Worm (Caenorhabditis elegans) whole organism, young adult: ENCODE measurements around the gene srbc-17.

Experiments
- F37B4.10 ChIP-seq: fragments of 200-800 bp; sonication (Bioruptor generic); IDR thresholded peaks from 2 replicates; pipeline ENCODE4 v1.3.6; 2022; ENCODE audit warnings: missing genetic modification characterization, missing compliant biosample characterization
- ceh-40 ChIP-seq: fragments of 200-800 bp; sonication (Bioruptor generic); IDR thresholded peaks from 2 replicates; pipeline ENCODE4 v1.3.6; 2022; ENCODE audit warnings: missing genetic modification characterization, missing compliant biosample characterization
- ceh-58 ChIP-seq: fragments of 200-800 bp; sonication (Bioruptor generic); IDR thresholded peaks from 2 replicates; pipeline ENCODE4 v1.3.6; 2022; ENCODE audit warnings: missing genetic modification characterization, missing compliant biosample characterization
- ceh-79 ChIP-seq: sonication (generic microtip); optimal IDR thresholded peaks from 2 replicates; lab custom pipeline; 2017; ENCODE audit warnings: mild to moderate bottlenecking, missing genetic modification characterization, missing compliant biosample characterization
- efl-1 ChIP-seq: fragments of 150-350 bp; optimal IDR thresholded peaks from 2 replicates; lab custom pipeline; 2014; ENCODE audit warnings: missing biosample characterization, missing genetic modification reagents, missing genetic modification characterization
- ekl-4 ChIP-seq: fragments of 200-800 bp; sonication (Bioruptor generic); IDR thresholded peaks from 2 replicates; pipeline ENCODE4 v1.3.6; 2022; ENCODE audit warnings: missing genetic modification reagents, missing genetic modification characterization, missing compliant biosample characterization
- lir-1 ChIP-seq: fragments of 200-800 bp; sonication (Bioruptor generic); conservative IDR thresholded peaks from 2 replicates; pipeline ENCODE4 v1.3.6; 2022; ENCODE audit warnings: missing genetic modification reagents, missing genetic modification characterization, missing compliant biosample characterization
- madf-6 ChIP-seq: fragments of 200-800 bp; sonication (Bioruptor generic); IDR thresholded peaks from 2 replicates; pipeline ENCODE4 v1.3.6; 2022; ENCODE audit warnings: missing genetic modification reagents, missing genetic modification characterization, missing compliant biosample characterization
- mcd-1 ChIP-seq: fragments of 200-800 bp; sonication (Bioruptor generic); IDR thresholded peaks from 2 replicates; pipeline ENCODE4 v1.3.6; 2022; ENCODE audit warnings: missing genetic modification reagents, missing genetic modification characterization, missing compliant biosample characterization
- mxl-1 ChIP-seq: sonication (generic microtip); optimal IDR thresholded peaks from 2 replicates; lab custom pipeline; 2016; ENCODE audit warnings: missing genetic modification characterization, missing compliant biosample characterization
- nfya-2 ChIP-seq: fragments of 200-800 bp; sonication (Bioruptor generic); IDR thresholded peaks from 2 replicates; pipeline ENCODE4 v1.3.6; 2022; ENCODE audit warnings: missing genetic modification reagents, missing genetic modification characterization, missing compliant biosample characterization
- pha-4 ChIP-seq: fragments of 150-350 bp; sonication (generic microtip); optimal IDR thresholded peaks from 2 replicates; lab custom pipeline; 2014; ENCODE audit warnings: missing biosample characterization, missing genetic modification reagents, missing genetic modification characterization
- ztf-25 ChIP-seq: fragments of 200-800 bp; sonication (Bioruptor generic); IDR thresholded peaks from 2 replicates; pipeline ENCODE4 v1.3.6; 2022; ENCODE audit warnings: missing genetic modification reagents, missing genetic modification characterization, missing compliant biosample characterization

- TF ChIP-seq mcd-1 (GFP tag; lab: Robert Waterston, UW) (no peak), nfya-2 (GFP tag; lab: Robert Waterston, UW) (no peak), mxl-1 (tag; lab: Kevin White, UChicago) (no peak), efl-1 (GFP tag; lab: Kevin White, UChicago) (no peak), ekl-4 (no peak), ceh-40 (GFP tag; lab: Robert Waterston, UW) (no peak), pha-4 (tag; lab: Kevin White, UChicago) (no peak), lir-1 (GFP tag; lab: Robert Waterston, UW) (no peak), ztf-25 (no peak), F37B4.10 (no peak), ceh-79 (tag; lab: Kevin White, UChicago) (no peak), madf-6 (GFP tag; lab: Robert Waterston, UW) (no peak), ceh-58 (no peak)
These were observed 44.8 kb upstream of the srbc-17 start for ce11 chrV:2132675-2133074.
